Worm (Caenorhabditis elegans): ENCODE measurements around the gene C52G5.3.

Gene C52G5.3

DNA sequence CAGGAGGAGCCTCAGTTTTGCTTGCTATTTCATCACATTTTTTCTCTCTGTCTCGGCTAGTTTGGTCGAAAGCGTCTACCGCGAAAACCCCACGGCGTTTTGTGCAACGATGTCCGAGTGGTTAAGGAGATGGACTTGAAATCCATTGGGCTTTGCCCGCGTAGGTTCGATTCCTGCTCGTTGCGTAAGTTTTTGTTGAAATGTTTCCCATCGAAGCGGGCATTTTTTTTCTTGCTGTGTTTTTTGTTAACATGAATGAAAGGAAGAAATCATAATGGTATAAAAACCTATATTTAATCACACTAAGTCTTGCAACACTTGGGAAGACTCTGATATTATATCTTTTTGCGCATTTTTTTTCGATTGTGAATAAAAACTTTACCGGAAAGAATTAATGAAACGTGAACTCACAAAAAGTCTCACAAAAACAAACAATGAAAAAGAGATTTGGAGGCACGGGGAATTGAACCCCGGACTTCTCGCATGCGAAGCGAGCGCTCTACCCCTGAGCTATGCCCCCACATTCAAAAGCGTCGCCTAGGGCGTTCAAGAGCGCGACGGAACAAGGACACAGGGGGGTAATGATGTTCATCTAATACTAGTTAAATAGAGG, 44.0 kb upstream of the C52G5.3 start (continued):
- peak; percentile 78 for TF ChIP-seq pha-2 (tag; optimal IDR thresholded peaks at IDR 0.05)
- no peak for TF ChIP-seq ceh-45 (GFP tag; IDR thresholded peaks at IDR 0.05)
- TF ChIP-seq mec-3 (tag; optimal IDR thresholded peaks at IDR 0.05; ENCODE audit: borderline replicate concordance) = no peak
- peak; percentile 86 for TF ChIP-seq ceh-34 (tag; optimal IDR thresholded peaks at IDR 0.05)
- TF ChIP-seq ceh-30 (tag; optimal IDR thresholded peaks at IDR 0.05) = no peak
- peak; percentile 75 for TF ChIP-seq ttx-3 (tag; optimal IDR thresholded peaks at IDR 0.05)
- no peak for TF ChIP-seq odd-2 (tag; optimal IDR thresholded peaks at IDR 0.05)
- TF ChIP-seq ceh-18 (tag; optimal IDR thresholded peaks at IDR 0.05) = peak; percentile 38
- TF ChIP-seq nhr-232 (tag; optimal IDR thresholded peaks at IDR 0.05) = peak; percentile 69
- peak; percentile 75 for TF ChIP-seq K02D7.2 (tag; optimal IDR thresholded peaks at IDR 0.05)
- TF ChIP-seq ceh-6 (GFP tag; optimal IDR thresholded peaks at IDR 0.05) = peak; percentile 50
- TF ChIP-seq madf-2 (tag; optimal IDR thresholded peaks at IDR 0.05) = peak; percentile 64
- TF ChIP-seq pag-3 (tag; optimal IDR thresholded peaks at IDR 0.05; ENCODE audit: borderline replicate concordance) = no peak
- peak; percentile 84 for TF ChIP-seq elt-2 (tag; optimal IDR thresholded peaks at IDR 0.05)
- peak; percentile 55 for TF ChIP-seq dmd-4 (tag; optimal IDR thresholded peaks at IDR 0.05; ENCODE audit: borderline replicate concordance)
- TF ChIP-seq syd-9 (tag; optimal IDR thresholded peaks at IDR 0.05) = peak; percentile 84
- peak; percentile 45 for TF ChIP-seq ceh-2 (tag; optimal IDR thresholded peaks at IDR 0.05)
- TF ChIP-seq ceh-24 (tag; optimal IDR thresholded peaks at IDR 0.05) = peak; percentile 64
- TF ChIP-seq pax-1 (tag; optimal IDR thresholded peaks at IDR 0.05) = no peak
- peak; percentile 76 for TF ChIP-seq gmeb-2 (tag; optimal IDR thresholded peaks at IDR 0.05)
- TF ChIP-seq npax-4 (tag; optimal IDR thresholded peaks at IDR 0.05) = peak; percentile 73
- no peak for TF ChIP-seq unc-42 (tag; optimal IDR thresholded peaks at IDR 0.05)
- TF ChIP-seq sox-2 (GFP tag; IDR thresholded peaks at IDR 0.05) = peak; percentile 85
- TF ChIP-seq tbx-2 (tag; optimal IDR thresholded peaks at IDR 0.05) = peak; percentile 69

DNA sequence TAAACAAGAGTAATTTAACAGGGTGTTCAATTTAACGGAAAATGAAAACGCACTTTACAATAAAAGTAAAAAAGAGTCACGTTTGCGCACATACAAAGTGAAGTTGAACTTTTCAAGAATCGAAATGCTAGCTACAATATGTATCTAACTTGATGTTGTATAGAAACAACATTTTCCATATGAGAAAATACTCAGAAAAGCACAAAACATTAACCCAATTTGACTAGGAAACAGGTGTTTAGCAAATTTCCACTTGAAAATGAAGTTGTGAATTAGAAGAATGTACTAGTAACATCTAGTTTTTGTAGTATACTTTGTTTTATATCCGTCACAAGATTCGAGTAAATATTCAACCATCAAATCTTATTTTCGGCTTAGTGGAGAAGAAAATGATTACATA, 38.9 kb upstream of the C52G5.3 start, which contains the start of gene gpc-1:
TSS of gene gpc-1 (minus strand) at position 117 of the 400 bp plus-strand sequence.
- TF ChIP-seq madf-2 (tag; optimal IDR thresholded peaks at IDR 0.05) (no peak), syd-9 (tag; optimal IDR thresholded peaks at IDR 0.05) (no peak), elt-2 (tag; optimal IDR thresholded peaks at IDR 0.05) (no peak), ets-4 (tag; optimal IDR thresholded peaks at IDR 0.05) (no peak), rnt-1 (tag; optimal IDR thresholded peaks at IDR 0.05) (no peak), hlh-8 (tag; optimal IDR thresholded peaks at IDR 0.05) (no peak), ceh-45 (GFP tag; IDR thresholded peaks at IDR 0.05) (no peak), Y22D7AL.16 (tag; optimal IDR thresholded peaks at IDR 0.05) (no peak), unc-55 (GFP tag; optimal IDR thresholded peaks at IDR 0.05) (no peak), ref-2 (tag; optimal IDR thresholded peaks at IDR 0.05) (no peak), pag-3 (tag; optimal IDR thresholded peaks at IDR 0.05; ENCODE audit: borderline replicate concordance) (no peak), unc-86 (tag; optimal IDR thresholded peaks at IDR 0.05) (no peak), mec-3 (tag; optimal IDR thresholded peaks at IDR 0.05; ENCODE audit: borderline replicate concordance) (no peak), T23F11.4 (GFP tag; optimal IDR thresholded peaks at IDR 0.05) (no peak), pha-4 (tag; optimal IDR thresholded peaks at IDR 0.05) (no peak), nhr-11 (tag; optimal IDR thresholded peaks at IDR 0.05) (no peak), ceh-18 (tag; optimal IDR thresholded peaks at IDR 0.05) (no peak), unc-42 (tag; optimal IDR thresholded peaks at IDR 0.05) (no peak)

DNA sequence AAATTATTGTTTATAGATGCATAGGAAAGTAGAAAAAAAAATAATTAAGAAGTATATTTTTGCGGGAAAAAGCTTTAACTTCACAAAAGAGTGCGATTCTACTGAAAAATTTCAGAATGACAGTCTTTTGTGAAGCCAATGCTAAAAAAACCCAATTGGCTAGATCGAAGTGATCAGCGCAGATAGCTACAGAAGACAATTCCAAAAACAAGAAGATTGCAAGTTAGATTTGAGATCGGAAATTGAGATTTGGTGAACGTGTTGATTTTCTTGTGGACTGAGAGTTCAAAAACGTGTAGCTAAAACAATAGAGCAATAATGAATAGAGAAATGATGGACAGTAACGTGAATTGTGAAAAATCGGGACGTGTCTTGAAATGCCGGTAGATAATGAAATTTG, 35.2 kb upstream of the C52G5.3 start:
- TF ChIP-seq pha-2 (tag; optimal IDR thresholded peaks at IDR 0.05) = no peak
- no peak for TF ChIP-seq K09A11.1 (tag; optimal IDR thresholded peaks at IDR 0.05; ENCODE audit: insufficient read depth)
- TF ChIP-seq ceh-18 (tag; optimal IDR thresholded peaks at IDR 0.05) = no peak
- TF ChIP-seq syd-9 (tag; optimal IDR thresholded peaks at IDR 0.05) = no peak
- TF ChIP-seq dve-1 (tag; optimal IDR thresholded peaks at IDR 0.05) = no peak
- TF ChIP-seq npax-4 (tag; optimal IDR thresholded peaks at IDR 0.05) = no peak
- no peak for TF ChIP-seq zip-5 (tag; optimal IDR thresholded peaks at IDR 0.05)
- TF ChIP-seq ceh-31 (tag; optimal IDR thresholded peaks at IDR 0.05) = no peak
- TF ChIP-seq nhr-232 (tag; optimal IDR thresholded peaks at IDR 0.05) = no peak
- no peak for TF ChIP-seq odd-2 (tag; optimal IDR thresholded peaks at IDR 0.05)
- no peak for TF ChIP-seq ceh-22 (tag; optimal IDR thresholded peaks at IDR 0.05)
- no peak for TF ChIP-seq gmeb-2 (tag; optimal IDR thresholded peaks at IDR 0.05)
- no peak for TF ChIP-seq ceh-24 (tag; optimal IDR thresholded peaks at IDR 0.05)
- no peak for TF ChIP-seq rnt-1 (tag; optimal IDR thresholded peaks at IDR 0.05)
- no peak for TF ChIP-seq tbx-7 (tag; optimal IDR thresholded peaks at IDR 0.05)
- no peak for TF ChIP-seq dmd-4 (tag; optimal IDR thresholded peaks at IDR 0.05; ENCODE audit: borderline replicate concordance)
- TF ChIP-seq eyg-1 (tag; optimal IDR thresholded peaks at IDR 0.05) = no peak

Data from whole organism, late embryonic.